Fruit fly (Drosophila melanogaster) whole organism, embryonic: ENCODE measurements around the gene Fdx1.

Source experiments
- Aef1 ChIP-seq: fragments of 200-800 bp; sonication (Bioruptor generic); IDR thresholded peaks from 3 replicates; pipeline ENCODE4 v1.3.6; 2022; ENCODE audit warnings: missing biosample characterization, missing genetic modification characterization
- Atf-2 ChIP-seq: fragments of 200-800 bp; sonication (Bioruptor generic); optimal IDR thresholded peaks from 2 replicates; lab custom pipeline; 2016; ENCODE audit warnings: missing biosample characterization, missing genetic modification characterization
- CG10654 ChIP-seq: fragments of 200-800 bp; sonication (Bioruptor generic); optimal IDR thresholded peaks from 2 replicates; lab custom pipeline; 2016; ENCODE audit warnings: missing biosample characterization, missing genetic modification characterization
- CG1233 ChIP-seq: fragments of 200-800 bp; sonication (Bioruptor generic); optimal IDR thresholded peaks from 4 replicates; lab custom pipeline; 2018; ENCODE audit warnings: missing biosample characterization, mild to moderate bottlenecking, missing genetic modification characterization
- CG13894 ChIP-seq: fragments of 200-800 bp; sonication (Bioruptor generic); optimal IDR thresholded peaks from 3 replicates; lab custom pipeline; 2018; ENCODE audit warnings: missing biosample characterization, mild to moderate bottlenecking, missing genetic modification characterization, moderate library complexity
- CG14860 ChIP-seq: fragments of 200-800 bp; sonication (Bioruptor generic); IDR thresholded peaks from 3 replicates; pipeline ENCODE4 v1.3.6; 2022; ENCODE audit warnings: missing biosample characterization, missing genetic modification characterization; ENCODE audit not compliant: partially characterized antibody
- CG14965 ChIP-seq: fragments of 200-800 bp; sonication (Bioruptor generic); optimal IDR thresholded peaks from 2 replicates; lab custom pipeline; 2016; ENCODE audit warnings: missing biosample characterization, missing genetic modification characterization, borderline replicate concordance
- CG1603 ChIP-seq: fragments of 200-800 bp; sonication (Bioruptor generic); optimal IDR thresholded peaks from 2 replicates; lab custom pipeline; 2019; ENCODE audit warnings: missing biosample characterization, mild to moderate bottlenecking, missing genetic modification characterization, moderate library complexity
- CG1792 ChIP-seq: fragments of 200-800 bp; sonication (Bioruptor generic); optimal IDR thresholded peaks from 2 replicates; lab custom pipeline; 2016; ENCODE audit warnings: missing biosample characterization, missing genetic modification characterization
- CG2129 ChIP-seq: fragments of 200-800 bp; sonication (Bioruptor generic); IDR thresholded peaks from 2 replicates; pipeline ENCODE4 v1.3.6; 2022; ENCODE audit warnings: missing biosample characterization, missing genetic modification characterization; ENCODE audit not compliant: partially characterized antibody
- CG2199 ChIP-seq: fragments of 200-800 bp; sonication (Bioruptor generic); IDR thresholded peaks from 3 replicates; pipeline ENCODE4 v1.3.6; 2022; ENCODE audit warnings: missing biosample characterization, missing genetic modification characterization
- CG34422 ChIP-seq: fragments of 200-800 bp; sonication (Bioruptor generic); IDR thresholded peaks from 3 replicates; pipeline ENCODE4 v1.3.6; 2022; ENCODE audit warnings: missing biosample characterization, missing genetic modification characterization
- CG4424 ChIP-seq: fragments of 200-800 bp; sonication (Bioruptor generic); optimal IDR thresholded peaks from 3 replicates; lab custom pipeline; 2016; ENCODE audit warnings: missing biosample characterization, missing genetic modification characterization
- CG4730 ChIP-seq: fragments of 200-800 bp; sonication (Bioruptor generic); IDR thresholded peaks from 2 replicates; pipeline ENCODE4 v1.3.6; 2022; ENCODE audit warnings: missing biosample characterization, missing genetic modification characterization
- CG7963 ChIP-seq: fragments of 200-800 bp; sonication (Bioruptor generic); IDR thresholded peaks from 3 replicates; pipeline ENCODE4 v1.3.6; 2022; ENCODE audit warnings: missing biosample characterization, missing genetic modification characterization; ENCODE audit not compliant: partially characterized antibody
- CG8281 ChIP-seq: fragments of 200-800 bp; sonication (Bioruptor generic); optimal IDR thresholded peaks from 2 replicates; lab custom pipeline; 2018; ENCODE audit warnings: missing biosample characterization, mild to moderate bottlenecking, missing genetic modification characterization, moderate library complexity
- CG8765 ChIP-seq: fragments of 200-800 bp; sonication (Bioruptor generic); IDR thresholded peaks from 2 replicates; pipeline ENCODE4 v1.3.6; 2022; ENCODE audit warnings: missing biosample characterization, missing genetic modification characterization
- CG9727 ChIP-seq: fragments of 200-800 bp; sonication (Bioruptor generic); optimal IDR thresholded peaks from 3 replicates; lab custom pipeline; 2017; ENCODE audit warnings: missing biosample characterization, mild to moderate bottlenecking, missing genetic modification characterization
- CG9932 ChIP-seq: fragments of 200-800 bp; sonication (Bioruptor generic); IDR thresholded peaks from 2 replicates; pipeline ENCODE4 v1.3.6; 2022; ENCODE audit warnings: missing biosample characterization, missing genetic modification characterization
- Chrac-16 ChIP-seq: fragments of 200-800 bp; sonication (Bioruptor generic); optimal IDR thresholded peaks from 3 replicates; lab custom pipeline; 2016; ENCODE audit warnings: missing biosample characterization, missing genetic modification characterization
- CrebB ChIP-seq: fragments of 200-800 bp; sonication (Bioruptor generic); optimal IDR thresholded peaks from 3 replicates; lab custom pipeline; 2018; ENCODE audit warnings: missing biosample characterization, mild to moderate bottlenecking, missing genetic modification characterization
- D ChIP-seq, 2 experiments: fragments of 200-800 bp in 1 of 2; fragments of >200 bp in 1 of 2; sonication (Bioruptor generic) in 1 of 2; optimal IDR thresholded peaks; 2 replicates in 1 of 2; 3 replicates in 1 of 2; lab custom pipeline; 2017; ENCODE audit warnings: mild to moderate bottlenecking in 1 of 2, missing biosample characterization in 1 of 2, missing genetic modification characterization in 1 of 2, missing genetic modification reagents in 1 of 2
- E2f1 ChIP-seq: fragments of 200-800 bp; sonication (Bioruptor generic); IDR thresholded peaks from 2 replicates; pipeline ENCODE4 v1.3.6; 2022; ENCODE audit warnings: missing biosample characterization, missing genetic modification characterization
- ERR ChIP-seq: fragments of 200-800 bp; sonication (Bioruptor generic); optimal IDR thresholded peaks from 2 replicates; lab custom pipeline; 2016; ENCODE audit warnings: missing biosample characterization, missing genetic modification characterization
- Lhr ChIP-seq: fragments of 200-800 bp; sonication (Bioruptor generic); optimal IDR thresholded peaks from 3 replicates; lab custom pipeline; 2017; ENCODE audit warnings: mild to moderate bottlenecking, missing biosample characterization, missing genetic modification reagents, missing genetic modification characterization
- Side ChIP-seq: fragments of 200-800 bp; sonication (Bioruptor generic); optimal IDR thresholded peaks from 2 replicates; lab custom pipeline; 2016; ENCODE audit warnings: missing biosample characterization, missing genetic modification characterization
- Six4 ChIP-seq: fragments of 200-800 bp; sonication (Bioruptor generic); optimal IDR thresholded peaks from 2 replicates; lab custom pipeline; 2016; ENCODE audit warnings: missing biosample characterization, missing genetic modification characterization
- Sry-β ChIP-seq: fragments of 200-800 bp; sonication (Bioruptor generic); optimal IDR thresholded peaks from 2 replicates; lab custom pipeline; 2018; ENCODE audit warnings: missing biosample characterization, mild to moderate bottlenecking, missing genetic modification characterization, moderate library complexity
- TFAM ChIP-seq: fragments of 200-800 bp; sonication (Bioruptor generic); optimal IDR thresholded peaks from 2 replicates; lab custom pipeline; 2017; ENCODE audit warnings: missing biosample characterization, missing genetic modification characterization, inconsistent platforms
- Xbp1 ChIP-seq: fragments of 200-800 bp; sonication (Bioruptor generic); optimal IDR thresholded peaks from 3 replicates; lab custom pipeline; 2016; ENCODE audit warnings: missing biosample characterization, mild to moderate bottlenecking, missing genetic modification characterization
- al ChIP-seq: fragments of 200-800 bp; sonication (Bioruptor generic); IDR thresholded peaks from 2 replicates; pipeline ENCODE4 v1.3.6; 2022; ENCODE audit warnings: missing biosample characterization, missing genetic modification characterization
- az2 ChIP-seq: fragments of 200-800 bp; sonication (Bioruptor generic); optimal IDR thresholded peaks from 3 replicates; lab custom pipeline; 2016; ENCODE audit warnings: missing biosample characterization, missing genetic modification characterization
- cas ChIP-seq: fragments of 200-800 bp; sonication (Bioruptor generic); IDR thresholded peaks from 2 replicates; pipeline ENCODE4 v1.3.6; 2022; ENCODE audit warnings: missing biosample characterization, missing genetic modification characterization
- chinmo ChIP-seq: fragments of 200-800 bp; sonication (Bioruptor generic); IDR thresholded peaks from 4 replicates; pipeline ENCODE4 v1.3.6; 2022; ENCODE audit warnings: missing biosample characterization, missing genetic modification characterization; ENCODE audit not compliant: partially characterized antibody
- chm ChIP-seq: fragments of 200-800 bp; sonication (Bioruptor generic); IDR thresholded peaks from 2 replicates; pipeline ENCODE4 v1.3.6; 2022; ENCODE audit warnings: missing biosample characterization, missing genetic modification characterization
- ci ChIP-seq: fragments of 200-800 bp; sonication (Bioruptor generic); IDR thresholded peaks from 3 replicates; pipeline ENCODE4 v1.3.6; 2022; ENCODE audit warnings: missing biosample characterization, missing genetic modification characterization
- crol ChIP-seq: fragments of 200-800 bp; sonication (Bioruptor generic); IDR thresholded peaks from 2 replicates; pipeline ENCODE4 v1.3.6; 2022; ENCODE audit warnings: missing biosample characterization, missing genetic modification characterization
- crp ChIP-seq, 2 experiments: fragments of 200-800 bp; sonication (Bioruptor generic); optimal IDR thresholded peaks; 2 replicates in 1 of 2; 3 replicates in 1 of 2; lab custom pipeline; 2017; ENCODE audit warnings: missing biosample characterization in 2 of 2, missing genetic modification characterization in 2 of 2, mild to moderate bottlenecking in 1 of 2, moderate library complexity in 1 of 2
- fd102C ChIP-seq: fragments of 200-800 bp; sonication (Bioruptor generic); optimal IDR thresholded peaks from 2 replicates; lab custom pipeline; 2018; ENCODE audit warnings: missing biosample characterization, mild to moderate bottlenecking, missing genetic modification characterization, moderate library complexity
- h ChIP-seq: fragments of >200 bp; optimal IDR thresholded peaks from 2 replicates; lab custom pipeline; 2017
- hbn ChIP-seq: fragments of 200-800 bp; sonication (Bioruptor generic); IDR thresholded peaks from 2 replicates; pipeline ENCODE4 v1.3.6; 2022; ENCODE audit warnings: missing biosample characterization, missing genetic modification characterization; ENCODE audit not compliant: partially characterized antibody
- jumu ChIP-seq: fragments of 200-800 bp; sonication (Bioruptor generic); optimal IDR thresholded peaks from 3 replicates; lab custom pipeline; 2016; ENCODE audit warnings: missing biosample characterization, missing genetic modification characterization
- lov ChIP-seq, 2 experiments: fragments of 200-800 bp in 1 of 2; fragments of >200 bp in 1 of 2; sonication (Bioruptor generic) in 1 of 2; IDR thresholded peaks in 1 of 2; optimal IDR thresholded peaks in 1 of 2; 2 replicates in 1 of 2; 3 replicates in 1 of 2; pipeline versions ENCODE4 v1.3.6 to Lab custom; 2017 to 2022; ENCODE audit warnings: missing biosample characterization in 1 of 2, missing genetic modification characterization in 1 of 2
- onecut ChIP-seq: fragments of 200-800 bp; sonication (Bioruptor generic); IDR thresholded peaks from 2 replicates; pipeline ENCODE4 v1.3.6; 2022; ENCODE audit warnings: missing biosample characterization, missing genetic modification characterization
- pan ChIP-seq, 4 experiments: fragments of >200 bp in 3 of 4; fragments of 200-800 bp in 1 of 4; sonication (Bioruptor generic) in 1 of 4; optimal IDR thresholded peaks in 3 of 4; IDR thresholded peaks in 1 of 4; 2 replicates each; pipeline versions ENCODE4 v1.3.6 to Lab custom; 2017 to 2022; ENCODE audit warnings: missing biosample characterization in 2 of 4, missing genetic modification characterization in 2 of 4, mixed read lengths in 1 of 4
- run ChIP-seq: fragments of 200-800 bp; sonication (Bioruptor generic); optimal IDR thresholded peaks from 3 replicates; lab custom pipeline; 2018; ENCODE audit warnings: missing biosample characterization, mild to moderate bottlenecking, missing genetic modification characterization
- sr ChIP-seq: fragments of 200-800 bp; sonication (Bioruptor generic); IDR thresholded peaks from 3 replicates; pipeline ENCODE4 v1.3.6; 2022; ENCODE audit warnings: missing biosample characterization, missing genetic modification characterization
- stwl ChIP-seq: fragments of 200-800 bp; sonication (Bioruptor generic); optimal IDR thresholded peaks from 3 replicates; lab custom pipeline; 2018; ENCODE audit warnings: missing biosample characterization, mild to moderate bottlenecking, missing genetic modification characterization, moderate library complexity
- wdn ChIP-seq: fragments of 200-800 bp; sonication (Bioruptor generic); IDR thresholded peaks from 2 replicates; pipeline ENCODE4 v1.3.6; 2022; ENCODE audit warnings: missing biosample characterization, missing genetic modification characterization

Gene Fdx1

dm6 chr3L:9398435-9398981, 27.5 kb upstream of the Fdx1 start (continued):
- TF ChIP-seq TFAM (GFP tag; lab: Kevin White, UChicago) (no peak), CG14965 (GFP tag; lab: Kevin White, UChicago) (no peak), CG4730 (GFP tag; lab: Robert Waterston, UW) (no peak), Lhr (GFP tag; lab: Kevin White, UChicago) (no peak), ERR (no peak), lov (optimal IDR thresholded peaks at IDR 0.05; lab: Kevin White, UChicago) (no peak), lov (GFP tag; IDR thresholded peaks at IDR 0.05; lab: Robert Waterston, UW) (no peak), jumu (GFP tag; lab: Kevin White, UChicago) (no peak), Aef1 (GFP tag; lab: Robert Waterston, UW) (no peak), cas (GFP tag; lab: Robert Waterston, UW) (no peak), Side (no peak), Six4 (GFP tag; lab: Kevin White, UChicago) (no peak), h (lab: Kevin White, UChicago) (no peak), onecut (GFP tag; lab: Robert Waterston, UW) (no peak; the same call in 1 of the 2 replicates), crp (GFP tag; optimal IDR thresholded peaks at IDR 0.05; lab: Kevin White, UChicago) (no peak), CG8765 (no peak), al (GFP tag; lab: Robert Waterston, UW) (no peak), CG7963 (GFP tag; lab: Robert Waterston, UW) (no peak), E2f1 (GFP tag; lab: Robert Waterston, UW) (no peak), CG2199 (0 out of 3 replicates have a peak, but pooled peaks have one; percentile 45), CrebB (tag; lab: Kevin White, UChicago) (no peak), CG34422 (GFP tag; lab: Robert Waterston, UW) (0 out of 3 replicates have a peak, but pooled peaks have one; percentile 15), CG9727 (GFP tag; lab: Kevin White, UChicago) (peak; percentile 6), CG1603 (tag; lab: Kevin White, UChicago) (peak; percentile 35), stwl (tag; lab: Kevin White, UChicago) (no peak), CG10654 (GFP tag; lab: Kevin White, UChicago) (peak; percentile 1), CG13894 (tag; lab: Kevin White, UChicago) (no peak), sr (GFP tag; lab: Robert Waterston, UW) (no peak), CG9932 (no peak), hbn (GFP tag; lab: Robert Waterston, UW) (no peak), CG1792 (GFP tag; lab: Kevin White, UChicago) (no peak), CG2129 (no peak), wdn (GFP tag; lab: Robert Waterston, UW) (no peak), CG8281 (tag; lab: Kevin White, UChicago) (no peak), Atf-2 (no peak), fd102C (GFP tag; lab: Kevin White, UChicago) (no peak), D (optimal IDR thresholded peaks at IDR 0.05; lab: Kevin White, UChicago) (no peak), D (GFP tag; optimal IDR thresholded peaks at IDR 0.05; lab: Kevin White, UChicago) (no peak), Chrac-16 (GFP tag; lab: Kevin White, UChicago) (no peak), chm (GFP tag; lab: Robert Waterston, UW) (no peak), CG1233 (GFP tag; lab: Kevin White, UChicago) (no peak), Sry-β (GFP tag; lab: Kevin White, UChicago) (no peak), CG4424 (GFP tag; lab: Kevin White, UChicago) (peak; percentile 25), run (tag; lab: Kevin White, UChicago) (no peak), chinmo (no peak), az2 (GFP tag; lab: Kevin White, UChicago) (no peak), CG14860 (GFP tag; lab: Robert Waterston, UW) (no peak), pan (optimal IDR thresholded peaks at IDR 0.05; lab: Kevin White, UChicago) (peak in 1 of 2 experiments; percentile 46), pan (GFP tag; optimal IDR thresholded peaks at IDR 0.05 in 1 of 2, IDR thresholded peaks at IDR 0.05 in 1 of 2) (peak in 1 of 2 experiments; percentile 7), Xbp1 (GFP tag; lab: Kevin White, UChicago) (no peak), crol (GFP tag; lab: Robert Waterston, UW) (peak; percentile 69), ci (GFP tag; lab: Robert Waterston, UW) (peak; percentile 54; the same call in 2 of the 3 replicates)
